Worm (Caenorhabditis elegans) whole organism, late embryonic: ENCODE results near the gene F58G6.7.

Experiments used
- C38D4.7 ChIP-seq: fragments of 200-800 bp; sonication (Bioruptor generic); optimal IDR thresholded peaks from 2 replicates; lab custom pipeline; 2018; ENCODE audit warnings: mild to moderate bottlenecking, missing genetic modification characterization, moderate library complexity, missing compliant biosample characterization
- K09A11.1 ChIP-seq: sonication (generic microtip); optimal IDR thresholded peaks from 2 replicates; lab custom pipeline; 2017; ENCODE audit warnings: antibody characterized with exemption, mild to moderate bottlenecking, missing genetic modification characterization, missing compliant biosample characterization; ENCODE audit not compliant: insufficient read depth
- T23F11.4 ChIP-seq: fragments of 200-800 bp; sonication (Bioruptor generic); optimal IDR thresholded peaks from 2 replicates; lab custom pipeline; 2018; ENCODE audit warnings: mild to moderate bottlenecking, missing genetic modification characterization, missing compliant biosample characterization
- Y22D7AL.16 ChIP-seq: sonication (generic microtip); optimal IDR thresholded peaks from 2 replicates; lab custom pipeline; 2016; ENCODE audit warnings: missing genetic modification characterization, missing compliant biosample characterization
- ama-1 ChIP-seq: fragments of 150-350 bp; optimal IDR thresholded peaks from 2 replicates; lab custom pipeline; 2014
- ceh-18 ChIP-seq: sonication (generic microtip); optimal IDR thresholded peaks from 2 replicates; lab custom pipeline; 2016; ENCODE audit warnings: missing genetic modification characterization, missing compliant biosample characterization
- ceh-19 ChIP-seq: fragments of 200-800 bp; sonication (Bioruptor generic); optimal IDR thresholded peaks from 2 replicates; lab custom pipeline; 2018; ENCODE audit warnings: mild to moderate bottlenecking, missing genetic modification characterization, missing compliant biosample characterization
- ceh-2 ChIP-seq: sonication (generic microtip); optimal IDR thresholded peaks from 2 replicates; lab custom pipeline; 2016; ENCODE audit warnings: missing genotype, missing genetic modification characterization, missing compliant biosample characterization
- ceh-24 ChIP-seq: sonication (generic microtip); optimal IDR thresholded peaks from 2 replicates; lab custom pipeline; 2016; ENCODE audit warnings: mild to moderate bottlenecking, missing genetic modification characterization, missing compliant biosample characterization
- ceh-34 ChIP-seq: sonication (generic microtip); optimal IDR thresholded peaks from 2 replicates; lab custom pipeline; 2016; ENCODE audit warnings: mild to moderate bottlenecking, missing genetic modification characterization, missing compliant biosample characterization
- ceh-48 ChIP-seq: sonication (generic microtip); optimal IDR thresholded peaks from 2 replicates; lab custom pipeline; 2016; ENCODE audit warnings: missing genetic modification characterization, inconsistent platforms, missing compliant biosample characterization
- ceh-9 ChIP-seq: sonication (generic microtip); optimal IDR thresholded peaks from 2 replicates; lab custom pipeline; 2016; ENCODE audit warnings: mild to moderate bottlenecking, missing genetic modification characterization, inconsistent platforms, missing compliant biosample characterization
- dve-1 ChIP-seq: sonication (generic microtip); optimal IDR thresholded peaks from 2 replicates; lab custom pipeline; 2017; ENCODE audit warnings: antibody characterized with exemption, mild to moderate bottlenecking, missing genetic modification characterization, missing compliant biosample characterization
- elt-2 ChIP-seq: sonication (generic microtip); optimal IDR thresholded peaks from 2 replicates; lab custom pipeline; 2016; ENCODE audit warnings: missing genetic modification reagents, missing genetic modification characterization, missing compliant biosample characterization
- elt-4 ChIP-seq: sonication (generic microtip); optimal IDR thresholded peaks from 2 replicates; lab custom pipeline; 2016; ENCODE audit warnings: missing genetic modification characterization, missing compliant biosample characterization
- fax-1 ChIP-seq: sonication (generic microtip); optimal IDR thresholded peaks from 2 replicates; lab custom pipeline; 2016; ENCODE audit warnings: missing genotype, missing genetic modification characterization, missing compliant biosample characterization
- fkh-10 ChIP-seq: fragments of 150-350 bp; optimal IDR thresholded peaks from 2 replicates; lab custom pipeline; 2014; ENCODE audit warnings: missing biosample characterization, missing genetic modification reagents, missing genetic modification characterization
- fkh-6 ChIP-seq: sonication (generic microtip); optimal IDR thresholded peaks from 2 replicates; lab custom pipeline; 2016; ENCODE audit warnings: missing genetic modification characterization, missing compliant biosample characterization
- gmeb-2 ChIP-seq: sonication (generic microtip); optimal IDR thresholded peaks from 2 replicates; lab custom pipeline; 2016; ENCODE audit warnings: missing genetic modification characterization, inconsistent platforms, missing compliant biosample characterization
- hlh-13 ChIP-seq: fragments of 200-800 bp; sonication (Bioruptor generic); optimal IDR thresholded peaks from 2 replicates; lab custom pipeline; 2018; ENCODE audit warnings: mild to moderate bottlenecking, missing genetic modification characterization, missing compliant biosample characterization
- hlh-15 ChIP-seq: sonication (generic microtip); optimal IDR thresholded peaks from 2 replicates; lab custom pipeline; 2016; ENCODE audit warnings: missing genetic modification characterization, missing compliant biosample characterization
- hlh-30 ChIP-seq: sonication (generic microtip); optimal IDR thresholded peaks from 2 replicates; lab custom pipeline; 2017; ENCODE audit warnings: antibody characterized with exemption, missing genetic modification characterization, missing compliant biosample characterization; ENCODE audit not compliant: insufficient read depth
- hlh-8 ChIP-seq: sonication (generic microtip); optimal IDR thresholded peaks from 2 replicates; lab custom pipeline; 2016; ENCODE audit warnings: missing genotype, missing genetic modification characterization, missing compliant biosample characterization
- nfya-1 ChIP-seq: sonication (generic microtip); optimal IDR thresholded peaks from 2 replicates; lab custom pipeline; 2017; ENCODE audit warnings: missing genetic modification characterization, mild to moderate bottlenecking, missing compliant biosample characterization, antibody characterized with exemption, moderate library complexity
- nhr-11 ChIP-seq: fragments of 150-350 bp; optimal IDR thresholded peaks from 2 replicates; lab custom pipeline; 2014; ENCODE audit warnings: missing biosample characterization, missing genetic modification characterization
- nhr-232 ChIP-seq: sonication (generic microtip); optimal IDR thresholded peaks from 2 replicates; lab custom pipeline; 2016; ENCODE audit warnings: missing genetic modification characterization, missing compliant biosample characterization
- npax-4 ChIP-seq: sonication (generic microtip); optimal IDR thresholded peaks from 2 replicates; lab custom pipeline; 2016; ENCODE audit warnings: missing genetic modification characterization, missing compliant biosample characterization
- odd-2 ChIP-seq: sonication (generic microtip); optimal IDR thresholded peaks from 2 replicates; lab custom pipeline; 2017; ENCODE audit warnings: antibody characterized with exemption, mild to moderate bottlenecking, missing genetic modification characterization, missing compliant biosample characterization
- pag-3 ChIP-seq: sonication (generic microtip); optimal IDR thresholded peaks from 2 replicates; lab custom pipeline; 2016; ENCODE audit warnings: missing compliant biosample characterization, missing genetic modification characterization, borderline replicate concordance
- pax-1 ChIP-seq: fragments of 150-350 bp; optimal IDR thresholded peaks from 2 replicates; lab custom pipeline; 2014; ENCODE audit warnings: missing biosample characterization, missing genetic modification characterization
- pha-2 ChIP-seq: sonication (generic microtip); optimal IDR thresholded peaks from 2 replicates; lab custom pipeline; 2017; ENCODE audit warnings: mild to moderate bottlenecking, missing genetic modification characterization, missing compliant biosample characterization
- pha-4 ChIP-seq: fragments of 150-350 bp; optimal IDR thresholded peaks from 2 replicates; lab custom pipeline; 2018; ENCODE audit warnings: missing biosample characterization, missing genetic modification reagents, missing genetic modification characterization
- pqm-1 ChIP-seq: sonication (generic microtip); optimal IDR thresholded peaks from 2 replicates; lab custom pipeline; 2016; ENCODE audit warnings: missing genetic modification characterization, missing compliant biosample characterization
- rnt-1 ChIP-seq: sonication (generic microtip); optimal IDR thresholded peaks from 2 replicates; lab custom pipeline; 2016; ENCODE audit warnings: missing genetic modification characterization, missing compliant biosample characterization
- sox-2 ChIP-seq: fragments of 200-800 bp; sonication (Bioruptor generic); IDR thresholded peaks from 2 replicates; pipeline ENCODE4 v1.3.6; 2022; ENCODE audit warnings: missing genetic modification reagents, missing genetic modification characterization, missing compliant biosample characterization
- sox-4 ChIP-seq: sonication (generic microtip); optimal IDR thresholded peaks from 2 replicates; lab custom pipeline; 2017; ENCODE audit warnings: mild to moderate bottlenecking, missing genetic modification characterization, inconsistent platforms, missing compliant biosample characterization
- tbx-2 ChIP-seq: sonication (generic microtip); optimal IDR thresholded peaks from 2 replicates; lab custom pipeline; 2016; ENCODE audit warnings: missing genetic modification characterization, missing compliant biosample characterization
- tbx-7 ChIP-seq: sonication (generic microtip); optimal IDR thresholded peaks from 2 replicates; lab custom pipeline; 2016; ENCODE audit warnings: missing genotype, missing genetic modification characterization, missing compliant biosample characterization
- ttx-3 ChIP-seq: sonication (generic microtip); optimal IDR thresholded peaks from 2 replicates; lab custom pipeline; 2016; ENCODE audit warnings: missing genetic modification reagents, missing genetic modification characterization, missing compliant biosample characterization
- unc-42 ChIP-seq: sonication (generic microtip); optimal IDR thresholded peaks from 2 replicates; lab custom pipeline; 2016; ENCODE audit warnings: missing genotype, missing genetic modification characterization, missing compliant biosample characterization
- unc-55 ChIP-seq: sonication (generic microtip); optimal IDR thresholded peaks from 2 replicates; lab custom pipeline; 2017; ENCODE audit warnings: missing biosample characterization, missing genetic modification reagents, missing genetic modification characterization
- unc-86 ChIP-seq: sonication (generic microtip); optimal IDR thresholded peaks from 2 replicates; lab custom pipeline; 2016; ENCODE audit warnings: missing genetic modification characterization, missing compliant biosample characterization
- zip-5 ChIP-seq: sonication (generic microtip); optimal IDR thresholded peaks from 2 replicates; lab custom pipeline; 2016; ENCODE audit warnings: missing genetic modification characterization, missing compliant biosample characterization

The F58G6.7 gene

ce11 chrIV:9618836-9619235, 35.3 kb upstream of the F58G6.7 start:
- TF ChIP-seq ceh-34 = no peak
- no peak for TF ChIP-seq pqm-1 (tag; lab: Kevin White, UChicago)
- no peak for TF ChIP-seq pax-1 (tag; lab: Kevin White, UChicago)
- TF ChIP-seq nhr-11 = no peak
- TF ChIP-seq ceh-9 (tag; lab: Kevin White, UChicago) = no peak
- no peak for TF ChIP-seq fax-1 (tag; lab: Kevin White, UChicago)
- TF ChIP-seq fkh-10 = no peak
- TF ChIP-seq nfya-1 (tag; lab: Kevin White, UChicago) = no peak
- no peak for TF ChIP-seq ceh-24 (tag; lab: Kevin White, UChicago)
- TF ChIP-seq pha-2 (tag; lab: Kevin White, UChicago) = no peak
- no peak for TF ChIP-seq hlh-8 (tag; lab: Kevin White, UChicago)
- TF ChIP-seq npax-4 (tag; lab: Kevin White, UChicago) = no peak
- TF ChIP-seq hlh-15 = no peak
- no peak for TF ChIP-seq tbx-2 (tag; lab: Kevin White, UChicago)
- TF ChIP-seq unc-55 (GFP tag; lab: Kevin White, UChicago) = no peak
- TF ChIP-seq, all 69 proteins: peak for 0

ce11 chrIV:9622272-9622671, 31.8 kb upstream of the F58G6.7 start, which contains the start of gene W09C2.7:
Gene W09C2.7, minus strand, starts transcription at chrIV:9622372.
- no peak for TF ChIP-seq pha-2 (tag; lab: Kevin White, UChicago)
- TF ChIP-seq dve-1 (tag; lab: Kevin White, UChicago) = no peak
- TF ChIP-seq odd-2 = no peak
- no peak for TF ChIP-seq ceh-18 (tag; lab: Kevin White, UChicago)
- TF ChIP-seq pag-3 (tag; lab: Kevin White, UChicago) = no peak
- no peak for TF ChIP-seq Y22D7AL.16 (tag; lab: Kevin White, UChicago)
- no peak for TF ChIP-seq ceh-2 (tag; lab: Kevin White, UChicago)
- no peak for TF ChIP-seq nhr-11
- TF ChIP-seq unc-86 (tag; lab: Kevin White, UChicago) = no peak
- TF ChIP-seq ttx-3 = no peak
- TF ChIP-seq unc-42 = no peak
- no peak for TF ChIP-seq gmeb-2
- no peak for TF ChIP-seq hlh-13 (GFP tag; lab: Kevin White, UChicago)
- no peak for TF ChIP-seq ceh-19 (GFP tag; lab: Kevin White, UChicago)
- TF ChIP-seq nfya-1 (tag; lab: Kevin White, UChicago) = no peak
- TF ChIP-seq nhr-232 (tag; lab: Kevin White, UChicago) = no peak
- no peak for TF ChIP-seq sox-4
- no peak for TF ChIP-seq zip-5 (tag; lab: Kevin White, UChicago)
- no peak for TF ChIP-seq tbx-2 (tag; lab: Kevin White, UChicago)
- TF ChIP-seq tbx-7 (tag; lab: Kevin White, UChicago) = no peak

ce11 chrIV:9623269-9623668, 30.8 kb upstream of the F58G6.7 start, which contains the start of gene W09C2.9:
Gene W09C2.9, minus strand, starts transcription at chrIV:9623369.
- TF ChIP-seq elt-2 (tag; lab: Kevin White, UChicago) (no peak), hlh-30 (no peak)

ce11 chrIV:9624275-9624674, 29.8 kb upstream of the F58G6.7 start, which contains the start of gene W09C2.8:
Gene W09C2.8, minus strand, starts transcription at chrIV:9624375.
- TF ChIP-seq pha-2 (tag; lab: Kevin White, UChicago) (no peak), T23F11.4 (GFP tag; lab: Kevin White, UChicago) (no peak), elt-2 (tag; lab: Kevin White, UChicago) (no peak), C38D4.7 (GFP tag; lab: Kevin White, UChicago) (no peak), pha-4 (tag; lab: Kevin White, UChicago) (no peak), K09A11.1 (tag; lab: Kevin White, UChicago) (no peak), ama-1 (lab: Kevin White, UChicago) (no peak), unc-55 (GFP tag; lab: Kevin White, UChicago) (no peak), elt-4 (no peak), fkh-6 (no peak), sox-2 (GFP tag; lab: Robert Waterston, UW) (no peak), Y22D7AL.16 (tag; lab: Kevin White, UChicago) (no peak), rnt-1 (tag; lab: Kevin White, UChicago) (no peak), unc-86 (tag; lab: Kevin White, UChicago) (no peak), zip-5 (tag; lab: Kevin White, UChicago) (no peak), ceh-48 (tag; lab: Kevin White, UChicago) (no peak), pqm-1 (tag; lab: Kevin White, UChicago) (no peak)
- TF ChIP-seq, all 69 proteins: peak for 0
